Worm (Caenorhabditis elegans) whole organism, L4/young adult: ENCODE measurements around the gene D1079.1.

ENCODE experiments used
- W03F9.2 ChIP-seq: fragments of 150-350 bp; optimal IDR thresholded peaks from 2 replicates; lab custom pipeline; 2014; ENCODE audit warnings: missing biosample characterization, missing genetic modification characterization
- dao-5 ChIP-seq: sonication (generic microtip); optimal IDR thresholded peaks from 2 replicates; lab custom pipeline; 2016; ENCODE audit warnings: missing genotype, missing genetic modification characterization, moderate library complexity, missing compliant biosample characterization
- him-1 ChIP-seq: sonication (generic microtip); optimal IDR thresholded peaks from 2 replicates; lab custom pipeline; 2016; ENCODE audit warnings: missing genotype, missing genetic modification reagents, missing genetic modification characterization, missing compliant biosample characterization

DNA sequence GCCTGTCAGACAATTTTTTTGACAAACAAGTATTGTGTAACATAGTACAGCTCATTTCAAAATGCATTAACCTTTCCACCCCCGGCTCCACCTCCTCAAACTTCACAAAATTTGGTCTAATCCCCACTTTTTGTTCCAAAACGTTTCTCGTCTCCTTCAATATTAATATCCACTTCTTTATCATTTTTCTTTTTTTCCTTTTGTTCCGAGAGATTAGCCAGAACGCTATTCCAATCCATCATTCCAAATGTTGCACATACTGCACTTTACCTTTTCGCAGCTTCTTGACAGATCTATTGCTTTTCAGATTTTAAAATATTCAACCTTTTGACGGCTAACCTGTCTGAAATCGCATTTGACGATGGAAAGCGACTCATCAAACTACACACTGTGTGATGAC, at the start of gene D1079.1:
- TF ChIP-seq him-1 (tag; lab: Kevin White, UChicago) (no peak), W03F9.2 (tag; lab: Kevin White, UChicago) (no peak), dao-5 (no peak)
